Fruit fly (Drosophila melanogaster): ENCODE measurements around the gene chp.

chp gene

DNA sequence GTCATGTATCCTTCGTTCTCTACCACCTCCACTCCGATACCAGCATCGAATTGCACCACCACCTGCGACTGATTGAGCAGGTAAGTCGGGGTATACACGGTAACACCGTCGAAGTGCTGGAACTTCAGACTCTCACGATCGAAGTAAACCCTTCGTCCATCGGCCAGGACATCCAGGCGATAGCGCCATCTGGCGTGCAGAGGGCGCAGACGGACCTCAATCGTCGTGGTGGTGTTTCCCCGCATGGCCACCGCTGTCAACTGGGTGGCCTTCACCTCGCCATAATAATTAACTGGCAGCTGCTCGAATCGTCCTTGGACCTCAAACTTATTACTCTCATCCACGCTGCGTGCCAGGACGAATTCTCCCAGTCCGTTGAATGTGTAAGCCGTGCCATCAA, 28.7 kb downstream of the chp start:
- TF ChIP-seq Myc (optimal IDR thresholded peaks at IDR 0.05) (no peak), insv (optimal IDR thresholded peaks at IDR 0.05) (no peak), ttk (optimal IDR thresholded peaks at IDR 0.05) (no peak), Sin3A (optimal IDR thresholded peaks at IDR 0.05) (no peak), psq (optimal IDR thresholded peaks at IDR 0.05) (no peak), h (optimal IDR thresholded peaks at IDR 0.05) (no peak)

DNA sequence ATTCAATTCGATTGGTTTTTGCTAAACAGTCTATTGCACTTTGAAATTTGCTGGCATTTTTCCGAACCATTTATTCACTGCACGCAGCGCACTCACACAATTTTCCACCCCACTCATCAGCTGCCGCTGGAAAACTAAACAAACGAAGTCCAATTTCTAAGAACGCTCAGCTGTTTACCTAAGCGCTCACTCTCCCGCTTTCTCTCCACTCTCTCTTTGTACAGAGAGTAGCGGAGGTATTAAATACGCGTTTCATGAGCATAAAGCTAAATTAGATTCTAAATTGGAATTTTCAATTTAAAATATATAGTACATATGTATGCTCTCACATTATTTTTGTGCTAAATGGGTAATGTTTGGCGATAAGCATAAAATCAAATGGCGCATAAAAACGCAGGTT, 41.6 kb downstream of the chp start, which contains the start of gene stops:
stops (minus strand) TSS at position 139 of the 400 bp plus-strand sequence.
- TF ChIP-seq Myc (optimal IDR thresholded peaks at IDR 0.05) (no peak), Sin3A (optimal IDR thresholded peaks at IDR 0.05) (no peak), insv (optimal IDR thresholded peaks at IDR 0.05) (no peak), h (optimal IDR thresholded peaks at IDR 0.05) (no peak), ttk (optimal IDR thresholded peaks at IDR 0.05) (no peak), psq (optimal IDR thresholded peaks at IDR 0.05) (no peak)

DNA sequence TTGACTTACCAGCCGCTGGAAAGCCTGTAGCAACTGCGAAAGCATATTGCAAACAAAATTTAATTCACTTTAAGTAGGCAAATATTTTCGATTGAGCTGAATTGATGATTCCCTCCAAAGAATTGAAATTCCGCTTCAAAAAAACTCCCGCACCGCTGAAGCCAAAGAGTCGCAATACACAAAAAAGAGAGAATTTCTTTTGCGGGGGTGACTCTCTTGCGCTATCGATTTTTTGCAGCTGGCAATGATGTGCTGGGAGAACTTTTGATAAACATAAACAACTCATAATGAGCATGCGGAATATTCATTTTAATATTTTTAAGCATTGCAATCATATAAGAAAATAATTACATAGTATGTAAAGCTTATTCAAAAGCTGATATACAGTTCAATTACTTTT, 42.1 kb downstream of the chp start:
- TF ChIP-seq Sin3A (optimal IDR thresholded peaks at IDR 0.05) (no peak), insv (optimal IDR thresholded peaks at IDR 0.05) (no peak), Myc (optimal IDR thresholded peaks at IDR 0.05) (no peak), h (optimal IDR thresholded peaks at IDR 0.05) (no peak), ttk (optimal IDR thresholded peaks at IDR 0.05) (no peak), psq (optimal IDR thresholded peaks at IDR 0.05) (no peak)

Measured in Kc167 (cell line).